Fruit fly (Drosophila melanogaster) whole organism, wandering third instar larva: ENCODE measurements around the gene dachs.

Source experiments
- Abd-B ChIP-seq: fragments of >200 bp; optimal IDR thresholded peaks from 2 replicates; lab custom pipeline; 2017; ENCODE audit warnings: missing biosample characterization, missing genetic modification characterization
- CG32264 ChIP-seq: fragments of 200-800 bp; sonication (Bioruptor generic); optimal IDR thresholded peaks from 2 replicates; lab custom pipeline; 2016; ENCODE audit warnings: missing biosample characterization, missing genetic modification characterization
- CG9705 ChIP-seq: fragments of 200-800 bp; sonication (Bioruptor generic); optimal IDR thresholded peaks from 2 replicates; lab custom pipeline; 2018; ENCODE audit warnings: missing biosample characterization, mild to moderate bottlenecking, missing genetic modification characterization
- CrebA ChIP-seq: fragments of 200-800 bp; sonication (Bioruptor generic); optimal IDR thresholded peaks from 2 replicates; lab custom pipeline; 2016; ENCODE audit warnings: missing biosample characterization, mild to moderate bottlenecking, missing genetic modification characterization, borderline replicate concordance
- Dfd ChIP-seq: fragments of >200 bp; optimal IDR thresholded peaks from 2 replicates; lab custom pipeline; 2017; ENCODE audit warnings: missing biosample characterization, missing genetic modification characterization
- Dif ChIP-seq: fragments of 200-275, 200-300 bp; sonication (Bioruptor generic); optimal IDR thresholded peaks from 2 replicates; lab custom pipeline; 2018; ENCODE audit warnings: missing biosample characterization, missing genetic modification characterization; ENCODE audit not compliant: partially characterized antibody
- GATAd ChIP-seq: sonication (Bioruptor generic); optimal IDR thresholded peaks from 2 replicates; lab custom pipeline; 2016; ENCODE audit warnings: missing biosample characterization, missing genetic modification characterization
- HLH106 ChIP-seq: fragments of 200-800 bp; optimal IDR thresholded peaks from 3 replicates; lab custom pipeline; 2019; ENCODE audit warnings: missing biosample characterization, mild to moderate bottlenecking, missing genetic modification characterization, moderate library complexity
- Hnf4 ChIP-seq: fragments of 200-800 bp; sonication (Bioruptor generic); optimal IDR thresholded peaks from 2 replicates; lab custom pipeline; 2016; ENCODE audit warnings: missing biosample characterization, mild to moderate bottlenecking, missing genetic modification characterization
- Hr78 ChIP-seq: fragments of >200 bp; optimal IDR thresholded peaks from 2 replicates; lab custom pipeline; 2017; ENCODE audit warnings: missing biosample characterization, missing genetic modification characterization
- Hr83 ChIP-seq: fragments of 200-300 bp; sonication (Bioruptor generic); optimal IDR thresholded peaks from 2 replicates; lab custom pipeline; 2016; ENCODE audit warnings: missing biosample characterization, mild to moderate bottlenecking, missing genetic modification characterization, moderate library complexity; ENCODE audit not compliant: poor library complexity, severe bottlenecking
- Jra ChIP-seq: sonication (Bioruptor generic); optimal IDR thresholded peaks from 2 replicates; lab custom pipeline; 2016; ENCODE audit warnings: missing biosample characterization, missing genetic modification characterization
- Mio ChIP-seq: sonication (Bioruptor generic); optimal IDR thresholded peaks from 2 replicates; lab custom pipeline; 2016; ENCODE audit warnings: missing biosample characterization, missing genetic modification characterization
- Myc ChIP-seq: fragments of >200 bp; optimal IDR thresholded peaks from 2 replicates; lab custom pipeline; 2017
- N ChIP-seq: fragments of >200 bp; optimal IDR thresholded peaks from 2 replicates; lab custom pipeline; 2018; ENCODE audit warnings: missing biosample characterization, missing external identifiers, missing genetic modification characterization
- OdsH ChIP-seq: fragments of 200-800 bp; sonication (Bioruptor generic); optimal IDR thresholded peaks from 2 replicates; lab custom pipeline; 2016; ENCODE audit warnings: missing biosample characterization, mild to moderate bottlenecking, missing genetic modification characterization
- Rel ChIP-seq, 2 experiments: fragments of 200-800 bp; sonication (Bioruptor generic) in 1 of 2; optimal IDR thresholded peaks; 2 replicates in 1 of 2; 3 replicates in 1 of 2; lab custom pipeline; 2016 to 2019; ENCODE audit warnings: mild to moderate bottlenecking in 2 of 2, missing biosample characterization in 2 of 2, missing genetic modification characterization in 2 of 2, moderate library complexity in 1 of 2
- Sp1 ChIP-seq: fragments of 200-800 bp; sonication (Bioruptor generic); optimal IDR thresholded peaks from 3 replicates; lab custom pipeline; 2019; ENCODE audit warnings: missing biosample characterization, mild to moderate bottlenecking, missing genetic modification characterization, moderate library complexity
- Vsx2 ChIP-seq: fragments of 200-300, 225-300 bp; sonication (Bioruptor generic); optimal IDR thresholded peaks from 2 replicates; lab custom pipeline; 2018; ENCODE audit warnings: missing biosample characterization, missing genetic modification characterization; ENCODE audit not compliant: partially characterized antibody
- br ChIP-seq: fragments of 200-800 bp; sonication (Bioruptor generic); optimal IDR thresholded peaks from 2 replicates; lab custom pipeline; 2016; ENCODE audit warnings: missing biosample characterization, missing genetic modification characterization
- brk ChIP-seq: fragments of 200-800 bp; sonication (Bioruptor generic); optimal IDR thresholded peaks from 2 replicates; lab custom pipeline; 2016; ENCODE audit warnings: missing biosample characterization, mild to moderate bottlenecking, missing genetic modification characterization
- dl ChIP-seq, 2 experiments: fragments of 175-275, 200-275 bp in 1 of 2; fragments of 200-275 bp in 1 of 2; sonication (Bioruptor generic); optimal IDR thresholded peaks; lab custom pipeline; 2018; ENCODE audit warnings: mild to moderate bottlenecking in 2 of 2, missing biosample characterization in 2 of 2, missing genetic modification characterization in 2 of 2, moderate library complexity in 2 of 2; ENCODE audit not compliant: partially characterized antibody in 2 of 2, insufficient read depth in 1 of 2
- dmrt93B ChIP-seq: fragments of 200-800 bp; sonication (Bioruptor generic); optimal IDR thresholded peaks from 2 replicates; lab custom pipeline; 2018; ENCODE audit warnings: missing biosample characterization, mild to moderate bottlenecking, missing genetic modification characterization
- dsf ChIP-seq: sonication (Bioruptor generic); optimal IDR thresholded peaks from 2 replicates; lab custom pipeline; 2016; ENCODE audit warnings: missing biosample characterization, missing genetic modification characterization, borderline replicate concordance
- ey ChIP-seq: fragments of 200-800 bp; sonication (Bioruptor generic); optimal IDR thresholded peaks from 2 replicates; lab custom pipeline; 2016; ENCODE audit warnings: missing biosample characterization, missing genetic modification characterization
- foxo ChIP-seq, 2 experiments: fragments of 200-800 bp; sonication (Bioruptor generic); optimal IDR thresholded peaks; 2 replicates in 1 of 2; 3 replicates in 1 of 2; lab custom pipeline; 2016 to 2017; ENCODE audit warnings: missing biosample characterization in 2 of 2, missing genetic modification characterization in 2 of 2
- fru ChIP-seq: fragments of 200-800 bp; sonication (Bioruptor generic); optimal IDR thresholded peaks from 3 replicates; lab custom pipeline; 2016; ENCODE audit warnings: missing biosample characterization, mild to moderate bottlenecking, missing genetic modification characterization
- h ChIP-seq: fragments of 200-800 bp; sonication (Bioruptor generic); optimal IDR thresholded peaks from 3 replicates; lab custom pipeline; 2016; ENCODE audit warnings: missing biosample characterization, mild to moderate bottlenecking, missing genetic modification characterization
- jim ChIP-seq: fragments of 175-275, 200-325 bp; sonication (Bioruptor generic); optimal IDR thresholded peaks from 2 replicates; lab custom pipeline; 2016; ENCODE audit warnings: missing biosample characterization, mild to moderate bottlenecking, missing genetic modification characterization
- lola ChIP-seq: fragments of >200 bp; optimal IDR thresholded peaks from 2 replicates; lab custom pipeline; 2017; ENCODE audit warnings: missing biosample characterization, missing genetic modification characterization
- pan ChIP-seq: fragments of >200 bp; optimal IDR thresholded peaks from 2 replicates; lab custom pipeline; 2017
- psq ChIP-seq: fragments of 200-800 bp; sonication (Bioruptor generic); optimal IDR thresholded peaks from 3 replicates; lab custom pipeline; 2017; ENCODE audit warnings: missing biosample characterization, mild to moderate bottlenecking, missing genetic modification characterization, moderate library complexity
- rgr ChIP-seq: fragments of 200-800 bp; sonication (Bioruptor generic); optimal IDR thresholded peaks from 3 replicates; lab custom pipeline; 2016; ENCODE audit warnings: missing biosample characterization, mild to moderate bottlenecking, missing genetic modification characterization
- sage ChIP-seq: fragments of 200-800 bp; sonication (Bioruptor generic); optimal IDR thresholded peaks from 2 replicates; lab custom pipeline; 2016; ENCODE audit warnings: missing biosample characterization, mild to moderate bottlenecking, missing genetic modification characterization
- sv ChIP-seq: fragments of 200-800 bp; sonication (Bioruptor generic); optimal IDR thresholded peaks from 3 replicates; lab custom pipeline; 2016; ENCODE audit warnings: missing biosample characterization, missing genetic modification characterization
- tai ChIP-seq: sonication (Bioruptor generic); optimal IDR thresholded peaks from 2 replicates; lab custom pipeline; 2016; ENCODE audit warnings: missing biosample characterization, missing genetic modification characterization
- usp ChIP-seq: fragments of >200 bp; optimal IDR thresholded peaks from 2 replicates; lab custom pipeline; 2017; ENCODE audit warnings: missing biosample characterization, missing genetic modification characterization
- woc ChIP-seq: sonication (Bioruptor generic); optimal IDR thresholded peaks from 2 replicates; lab custom pipeline; 2016; ENCODE audit warnings: missing biosample characterization, mild to moderate bottlenecking, missing genetic modification characterization

dachs gene

DNA sequence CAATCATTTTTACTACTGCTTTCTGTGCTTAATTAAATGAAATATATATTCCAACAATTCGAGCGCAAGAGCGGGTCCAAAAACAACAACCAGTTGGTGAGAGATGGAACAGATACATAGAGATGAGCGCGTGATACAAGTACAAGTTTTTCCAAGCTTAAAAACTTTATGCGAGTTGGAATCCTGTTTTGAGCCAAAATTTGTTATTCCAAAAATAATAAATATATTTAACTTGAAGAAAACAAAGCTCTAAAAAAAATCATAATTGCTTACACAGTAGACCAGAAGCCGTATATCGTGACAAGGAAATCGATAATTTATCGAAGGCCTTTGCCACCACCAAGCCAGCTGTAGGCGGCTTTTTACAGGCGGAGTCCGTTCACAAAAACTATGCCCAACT lies 48.1 kb downstream of the dachs start, which contains the start of the genes CG13097 and PIG-U (continued):
- TF ChIP-seq Hnf4 = peak; percentile 93
- peak; percentile 89 for TF ChIP-seq br (GFP tag; lab: Kevin White, UChicago)
- no peak for TF ChIP-seq Myc
- TF ChIP-seq sage (GFP tag; lab: Kevin White, UChicago) = no peak
- TF ChIP-seq usp (GFP tag; lab: Kevin White, UChicago) = no peak

DNA sequence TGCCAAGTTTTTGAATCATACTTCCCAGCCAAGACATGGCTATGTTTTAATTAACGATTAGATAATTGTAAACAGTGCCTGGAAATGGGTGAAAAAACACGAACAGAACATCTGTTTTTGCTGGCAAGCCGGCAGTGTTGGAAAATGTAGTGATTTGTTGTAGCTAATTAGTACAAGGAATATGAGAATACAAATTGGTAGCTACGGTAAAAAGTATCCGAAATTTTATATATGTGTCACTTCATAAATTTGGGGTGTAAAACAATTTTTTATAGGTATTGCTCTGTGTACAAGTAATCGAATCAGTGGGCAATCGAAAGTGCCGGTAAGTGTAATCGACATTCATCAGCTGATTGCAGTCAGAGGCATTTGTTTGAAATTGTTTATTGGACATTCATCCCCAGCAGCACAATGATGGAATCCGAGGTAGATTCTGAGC lies 50.7 kb downstream of the dachs start, which contains the start of the genes mRpL51 and Uba4:
TSS of gene mRpL51 (minus strand) at position 125 of the 439 bp plus-strand sequence.
TSS of gene Uba4 (plus strand) at position 156 of the 439 bp plus-strand sequence.
- TF ChIP-seq ey (GFP tag; lab: Kevin White, UChicago) (peak; percentile 53), dsf (peak; percentile 12), psq (GFP tag; lab: Kevin White, UChicago) (peak; percentile 46), Abd-B (GFP tag; lab: Kevin White, UChicago) (no peak), lola (GFP tag; lab: Kevin White, UChicago) (no peak), Hr83 (peak; percentile 42), foxo (GFP tag; optimal IDR thresholded peaks at IDR 0.05; lab: Kevin White, UChicago) (peak; percentile 43 to 53), usp (GFP tag; lab: Kevin White, UChicago) (no peak), tai (GFP tag; lab: Kevin White, UChicago) (no peak), GATAd (GFP tag; lab: Kevin White, UChicago) (no peak), Dfd (GFP tag; lab: Kevin White, UChicago) (no peak), pan (lab: Kevin White, UChicago) (no peak), woc (GFP tag; lab: Kevin White, UChicago) (no peak), Hnf4 (peak; percentile 81), sage (GFP tag; lab: Kevin White, UChicago) (no peak), Myc (no peak), Sp1 (GFP tag; lab: Kevin White, UChicago) (peak; percentile 46), dmrt93B (GFP tag; lab: Kevin White, UChicago) (no peak), sv (GFP tag; lab: Kevin White, UChicago) (peak; percentile 38), jim (no peak), Vsx2 (GFP tag; lab: Kevin White, UChicago) (peak; percentile 98), fru (GFP tag; lab: Kevin White, UChicago) (no peak), h (GFP tag; lab: Kevin White, UChicago) (peak; percentile 79), OdsH (peak; percentile 64), Mio (GFP tag; lab: Kevin White, UChicago) (no peak), CrebA (no peak), CG9705 (GFP tag; lab: Kevin White, UChicago) (no peak), rgr (GFP tag; lab: Kevin White, UChicago) (peak; percentile 75), br (GFP tag; lab: Kevin White, UChicago) (peak; percentile 56), N (GFP tag; lab: Kevin White, UChicago) (no peak), dl (GFP tag; optimal IDR thresholded peaks at IDR 0.05; lab: Kevin White, UChicago; ENCODE audit: insufficient read depth in 1 of 2, partially characterized antibody in 2 of 2) (no peak), Jra (GFP tag; lab: Kevin White, UChicago) (peak; percentile 72), brk (no peak), Dif (GFP tag; lab: Kevin White, UChicago) (no peak), Hr78 (GFP tag; lab: Kevin White, UChicago) (no peak), CG32264 (GFP tag; lab: Kevin White, UChicago) (peak; percentile 52), Rel (GFP tag; optimal IDR thresholded peaks at IDR 0.05; lab: Kevin White, UChicago) (no peak), Rel (tag; optimal IDR thresholded peaks at IDR 0.05; lab: Kevin White, UChicago) (no peak), HLH106 (tag; lab: Kevin White, UChicago) (peak; percentile 36)

DNA sequence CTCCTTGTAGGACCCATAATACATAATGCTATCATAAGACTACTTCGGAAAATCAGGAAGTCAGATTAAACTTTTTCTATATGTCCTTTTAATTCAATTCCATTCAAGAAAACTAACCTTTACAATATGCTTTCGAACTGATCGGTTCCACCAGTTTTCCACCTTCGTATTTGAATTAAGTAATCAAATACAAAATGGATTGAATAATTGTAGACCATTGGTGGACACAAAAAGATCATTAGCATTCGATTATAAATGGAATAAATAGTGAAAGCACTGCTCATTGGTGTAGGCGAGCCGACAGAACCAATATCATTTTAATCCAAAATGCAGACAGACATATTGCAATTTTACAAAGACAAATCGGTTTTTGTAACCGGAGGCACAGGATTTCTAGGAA lies 52.8 kb downstream of the dachs start, which contains the start of gene Sgp:
TSS of gene Sgp (plus strand) at position 301 of the 400 bp plus-strand sequence.
- TF ChIP-seq Abd-B (GFP tag; lab: Kevin White, UChicago) = no peak
- no peak for TF ChIP-seq dmrt93B (GFP tag; lab: Kevin White, UChicago)
- TF ChIP-seq pan (lab: Kevin White, UChicago) = no peak
- no peak for TF ChIP-seq GATAd (GFP tag; lab: Kevin White, UChicago)
- no peak for TF ChIP-seq OdsH
- TF ChIP-seq Myc = no peak
